Worm (Caenorhabditis elegans) whole organism, young adult: Measurements from ENCODE around the gene C04C11.25.

Experiments used
- B0019.2 ChIP-seq: fragments of 200-800 bp; sonication (Bioruptor generic); conservative IDR thresholded peaks from 2 replicates; pipeline ENCODE4 v1.3.6; 2022; ENCODE audit warnings: missing genetic modification reagents, missing genetic modification characterization, missing compliant biosample characterization
- B0035.1 ChIP-seq: sonication (generic microtip); optimal IDR thresholded peaks from 2 replicates; lab custom pipeline; 2016; ENCODE audit warnings: missing genetic modification characterization, mild to moderate bottlenecking, missing compliant biosample characterization, missing genotype, missing genetic modification reagents
- C17E4.6 ChIP-seq: fragments of 200-800 bp; sonication (Bioruptor generic); IDR thresholded peaks from 2 replicates; pipeline ENCODE4 v1.3.6; 2022; ENCODE audit warnings: missing genetic modification reagents, missing genetic modification characterization, missing compliant biosample characterization
- D2030.7 ChIP-seq: fragments of 200-800 bp; sonication (Bioruptor generic); IDR thresholded peaks from 2 replicates; pipeline ENCODE4 v1.3.6; 2022; ENCODE audit warnings: missing genetic modification reagents, missing genetic modification characterization, missing compliant biosample characterization
- F10E7.11 ChIP-seq: sonication (generic microtip); optimal IDR thresholded peaks from 2 replicates; lab custom pipeline; 2017; ENCODE audit warnings: mild to moderate bottlenecking, missing genetic modification characterization, moderate library complexity, missing compliant biosample characterization
- F22D6.2 ChIP-seq: sonication (generic microtip); optimal IDR thresholded peaks from 2 replicates; lab custom pipeline; 2016; ENCODE audit warnings: mild to moderate bottlenecking, missing genetic modification characterization, missing compliant biosample characterization
- F37B4.10 ChIP-seq: fragments of 200-800 bp; sonication (Bioruptor generic); IDR thresholded peaks from 2 replicates; pipeline ENCODE4 v1.3.6; 2022; ENCODE audit warnings: missing genetic modification characterization, missing compliant biosample characterization
- F52B5.7 ChIP-seq: sonication (generic microtip); optimal IDR thresholded peaks from 2 replicates; lab custom pipeline; 2016; ENCODE audit warnings: mild to moderate bottlenecking, missing genetic modification characterization, missing compliant biosample characterization
- F57A8.1 ChIP-seq: fragments of 200-800 bp; sonication (Bioruptor generic); optimal IDR thresholded peaks from 2 replicates; lab custom pipeline; 2018; ENCODE audit warnings: mild to moderate bottlenecking, missing genetic modification characterization, moderate library complexity, missing compliant biosample characterization
- K12H6.12 ChIP-seq: fragments of 200-800 bp; sonication (Bioruptor generic); optimal IDR thresholded peaks from 2 replicates; lab custom pipeline; 2018; ENCODE audit warnings: mild to moderate bottlenecking, missing genetic modification characterization, missing compliant biosample characterization
- T07F8.4 ChIP-seq: sonication (generic microtip); optimal IDR thresholded peaks from 2 replicates; lab custom pipeline; 2016; ENCODE audit warnings: mild to moderate bottlenecking, missing genetic modification characterization, moderate library complexity, missing compliant biosample characterization
- Y56A3A.18 ChIP-seq: fragments of 200-800 bp; sonication (Bioruptor generic); IDR thresholded peaks from 2 replicates; pipeline ENCODE4 v1.3.6; 2022; ENCODE audit warnings: missing genetic modification reagents, missing genetic modification characterization, missing compliant biosample characterization
- Y67H2A.10 ChIP-seq: fragments of 200-800 bp; sonication (Bioruptor generic); conservative IDR thresholded peaks from 2 replicates; pipeline ENCODE4 v1.3.6; 2022; ENCODE audit warnings: missing genetic modification reagents, missing genetic modification characterization, missing compliant biosample characterization
- ama-1 ChIP-seq, 3 experiments: fragments of 150-350 bp in 1 of 3; sonication (generic microtip) in 2 of 3; optimal IDR thresholded peaks; 2 replicates each; lab custom pipeline; 2014 to 2018; ENCODE audit warnings: missing biosample characterization in 2 of 3, missing genetic modification characterization in 2 of 3, missing genetic modification reagents in 2 of 3
- aptf-2 ChIP-seq: fragments of 200-800 bp; sonication (Bioruptor generic); conservative IDR thresholded peaks from 2 replicates; pipeline ENCODE4 v1.3.6; 2022; ENCODE audit warnings: missing genetic modification reagents, missing genetic modification characterization, missing compliant biosample characterization
- aptf-3 ChIP-seq: fragments of 200-800 bp; sonication (Bioruptor generic); IDR thresholded peaks from 2 replicates; pipeline ENCODE4 v1.3.6; 2022; ENCODE audit warnings: missing genetic modification characterization, missing compliant biosample characterization
- athp-1 ChIP-seq: sonication (generic microtip); optimal IDR thresholded peaks from 2 replicates; lab custom pipeline; 2017; ENCODE audit warnings: mild to moderate bottlenecking, missing genetic modification characterization, missing compliant biosample characterization
- attf-5 ChIP-seq: fragments of 200-800 bp; sonication (Bioruptor generic); optimal IDR thresholded peaks from 2 replicates; lab custom pipeline; 2018; ENCODE audit warnings: mild to moderate bottlenecking, missing genetic modification characterization, missing compliant biosample characterization
- attf-6 ChIP-seq: fragments of 200-800 bp; sonication (Bioruptor generic); IDR thresholded peaks from 2 replicates; pipeline ENCODE4 v1.3.6; 2022; ENCODE audit warnings: missing genetic modification reagents, missing genetic modification characterization, missing compliant biosample characterization
- bed-1 ChIP-seq: fragments of 200-800 bp; sonication (Bioruptor generic); IDR thresholded peaks from 2 replicates; pipeline ENCODE4 v1.3.6; 2022; ENCODE audit warnings: missing genetic modification reagents, missing genetic modification characterization, missing compliant biosample characterization
- bed-2 ChIP-seq: fragments of 200-800 bp; sonication (Bioruptor generic); IDR thresholded peaks from 2 replicates; pipeline ENCODE4 v1.3.6; 2022; ENCODE audit warnings: missing genetic modification reagents, missing genetic modification characterization, missing compliant biosample characterization
- ccch-3 ChIP-seq: fragments of 200-800 bp; sonication (Bioruptor generic); optimal IDR thresholded peaks from 2 replicates; lab custom pipeline; 2018; ENCODE audit warnings: mild to moderate bottlenecking, missing genetic modification characterization, missing compliant biosample characterization
- ceh-40 ChIP-seq: fragments of 200-800 bp; sonication (Bioruptor generic); IDR thresholded peaks from 2 replicates; pipeline ENCODE4 v1.3.6; 2022; ENCODE audit warnings: missing genetic modification characterization, missing compliant biosample characterization
- ceh-79 ChIP-seq: sonication (generic microtip); optimal IDR thresholded peaks from 2 replicates; lab custom pipeline; 2017; ENCODE audit warnings: mild to moderate bottlenecking, missing genetic modification characterization, missing compliant biosample characterization
- ceh-91 ChIP-seq: fragments of 200-800 bp; sonication (Bioruptor generic); IDR thresholded peaks from 2 replicates; pipeline ENCODE4 v1.3.6; 2022; ENCODE audit warnings: missing genetic modification reagents, missing genetic modification characterization, missing compliant biosample characterization
- dpl-1 ChIP-seq: fragments of 150-350 bp; optimal IDR thresholded peaks from 2 replicates; lab custom pipeline; 2014; ENCODE audit warnings: missing biosample characterization, missing genetic modification reagents, missing genetic modification characterization
- ekl-4 ChIP-seq: fragments of 200-800 bp; sonication (Bioruptor generic); IDR thresholded peaks from 2 replicates; pipeline ENCODE4 v1.3.6; 2022; ENCODE audit warnings: missing genetic modification reagents, missing genetic modification characterization, missing compliant biosample characterization
- gei-17 ChIP-seq: fragments of 200-800 bp; sonication (Bioruptor generic); optimal IDR thresholded peaks from 2 replicates; lab custom pipeline; 2018; ENCODE audit warnings: mild to moderate bottlenecking, missing genetic modification characterization, missing compliant biosample characterization
- hmg-1.2 ChIP-seq: fragments of 200-800 bp; sonication (Bioruptor generic); IDR thresholded peaks from 2 replicates; pipeline ENCODE4 v1.3.6; 2022; ENCODE audit warnings: missing genetic modification reagents, missing genetic modification characterization, missing compliant biosample characterization
- let-526 ChIP-seq: fragments of 200-800 bp; sonication (Bioruptor generic); IDR thresholded peaks from 2 replicates; pipeline ENCODE4 v1.3.6; 2022; ENCODE audit warnings: missing genetic modification reagents, missing genetic modification characterization, missing compliant biosample characterization
- let-607 ChIP-seq, 2 experiments: fragments of 200-800 bp in 1 of 2; sonication (Bioruptor generic) in 1 of 2; sonication (generic microtip) in 1 of 2; optimal IDR thresholded peaks; 2 replicates each; lab custom pipeline; 2016 to 2018; ENCODE audit warnings: mild to moderate bottlenecking in 2 of 2, missing compliant biosample characterization in 2 of 2, missing genetic modification characterization in 2 of 2, moderate library complexity in 2 of 2, missing genotype in 1 of 2
- lin-35 ChIP-seq, 3 experiments: fragments of 150-350 bp in 2 of 3; sonication (generic microtip) in 1 of 3; optimal IDR thresholded peaks; 2 replicates each; lab custom pipeline; 2014 to 2018; ENCODE audit warnings: missing biosample characterization in 3 of 3, missing genetic modification characterization in 3 of 3, missing genetic modification reagents in 3 of 3
- lir-1 ChIP-seq: fragments of 200-800 bp; sonication (Bioruptor generic); conservative IDR thresholded peaks from 2 replicates; pipeline ENCODE4 v1.3.6; 2022; ENCODE audit warnings: missing genetic modification reagents, missing genetic modification characterization, missing compliant biosample characterization
- lsy-27 ChIP-seq: sonication (generic microtip); optimal IDR thresholded peaks from 2 replicates; lab custom pipeline; 2017; ENCODE audit warnings: missing genetic modification characterization, mild to moderate bottlenecking, missing compliant biosample characterization, antibody characterized with exemption, missing genotype, borderline replicate concordance; ENCODE audit not compliant: insufficient read depth
- madf-3 ChIP-seq: fragments of 200-800 bp; sonication (Bioruptor generic); IDR thresholded peaks from 2 replicates; pipeline ENCODE4 v1.3.6; 2022; ENCODE audit warnings: missing genetic modification reagents, missing genetic modification characterization, missing compliant biosample characterization
- mcd-1 ChIP-seq: fragments of 200-800 bp; sonication (Bioruptor generic); IDR thresholded peaks from 2 replicates; pipeline ENCODE4 v1.3.6; 2022; ENCODE audit warnings: missing genetic modification reagents, missing genetic modification characterization, missing compliant biosample characterization
- mxl-1 ChIP-seq: sonication (generic microtip); optimal IDR thresholded peaks from 2 replicates; lab custom pipeline; 2016; ENCODE audit warnings: missing genetic modification characterization, missing compliant biosample characterization
- nfya-1 ChIP-seq: sonication (generic microtip); optimal IDR thresholded peaks from 2 replicates; lab custom pipeline; 2017; ENCODE audit warnings: antibody characterized with exemption, missing compliant biosample characterization, missing genetic modification characterization, borderline replicate concordance; ENCODE audit not compliant: insufficient read depth
- nhr-179 ChIP-seq: sonication (generic microtip); optimal IDR thresholded peaks from 2 replicates; lab custom pipeline; 2016; ENCODE audit warnings: mild to moderate bottlenecking, missing genetic modification characterization, missing compliant biosample characterization
- nhr-80 ChIP-seq: sonication (generic microtip); optimal IDR thresholded peaks from 2 replicates; lab custom pipeline; 2016; ENCODE audit warnings: missing genetic modification characterization, missing compliant biosample characterization
- pbrm-1 ChIP-seq: fragments of 200-800 bp; sonication (Bioruptor generic); IDR thresholded peaks from 2 replicates; pipeline ENCODE4 v1.3.6; 2022; ENCODE audit warnings: missing genetic modification reagents, missing genetic modification characterization, missing compliant biosample characterization
- pha-4 ChIP-seq: fragments of 150-350 bp; sonication (generic microtip); optimal IDR thresholded peaks from 2 replicates; lab custom pipeline; 2014; ENCODE audit warnings: missing biosample characterization, missing genetic modification reagents, missing genetic modification characterization
- rcor-1 ChIP-seq: fragments of 200-800 bp; sonication (Bioruptor generic); IDR thresholded peaks from 2 replicates; pipeline ENCODE4 v1.3.6; 2022; ENCODE audit warnings: missing genetic modification reagents, missing genetic modification characterization, missing compliant biosample characterization
- rpc-1 ChIP-seq, 2 experiments: fragments of 150-350 bp in 1 of 2; sonication (generic microtip) in 1 of 2; optimal IDR thresholded peaks; 2 replicates each; lab custom pipeline; 2014 to 2018; ENCODE audit warnings: missing biosample characterization in 1 of 2, missing genetic modification characterization in 1 of 2, missing genetic modification reagents in 1 of 2, missing genotype in 1 of 2
- snpc-1.1 ChIP-seq: sonication (generic microtip); optimal IDR thresholded peaks from 2 replicates; lab custom pipeline; 2017; ENCODE audit warnings: missing genetic modification characterization, mild to moderate bottlenecking, missing compliant biosample characterization, antibody characterized with exemption, moderate library complexity, missing genotype, missing genetic modification reagents; ENCODE audit not compliant: insufficient read depth
- tlf-1 ChIP-seq: fragments of 200-800 bp; sonication (Bioruptor generic); optimal IDR thresholded peaks from 2 replicates; lab custom pipeline; 2018; ENCODE audit warnings: mild to moderate bottlenecking, missing genetic modification characterization, missing compliant biosample characterization
- ztf-26 ChIP-seq: sonication (generic microtip); optimal IDR thresholded peaks from 2 replicates; lab custom pipeline; 2017; ENCODE audit warnings: missing genetic modification characterization, missing compliant biosample characterization

The C04C11.25 gene

DNA sequence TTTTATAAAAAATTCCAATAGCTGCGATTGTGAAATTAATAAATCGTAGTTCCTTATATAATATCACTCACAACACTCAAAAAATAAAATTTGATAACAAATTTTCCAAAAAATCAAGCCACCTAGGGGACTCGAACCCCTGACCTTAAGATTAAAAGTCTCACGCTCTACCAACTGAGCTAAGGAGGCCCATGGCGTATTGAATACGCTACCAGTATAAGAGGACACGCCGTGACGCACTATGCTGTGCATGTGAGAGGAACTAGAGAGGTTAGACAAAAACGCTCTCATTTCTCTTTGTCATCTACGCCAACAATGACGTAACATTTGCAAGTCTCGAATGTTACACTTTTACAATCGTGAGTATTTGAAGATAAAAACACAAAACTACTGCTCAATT lies 48.6 kb upstream of the C04C11.25 start (continued):
- TF ChIP-seq ceh-79 = peak; percentile 85
- TF ChIP-seq rpc-1 (optimal IDR thresholded peaks at IDR 0.05; lab: Kevin White, UChicago) = peak; percentile 97
- peak; percentile 99 for TF ChIP-seq rpc-1 (tag; optimal IDR thresholded peaks at IDR 0.05; lab: Kevin White, UChicago)
- TF ChIP-seq B0035.1 (tag; lab: Kevin White, UChicago) = peak; percentile 81
- peak; percentile 70 to 83 for TF ChIP-seq let-607 (tag; optimal IDR thresholded peaks at IDR 0.05; lab: Kevin White, UChicago)
- TF ChIP-seq lsy-27 (tag; lab: Kevin White, UChicago) = no peak
- no peak for TF ChIP-seq tlf-1
- peak; percentile 91 for TF ChIP-seq hmg-1.2
- TF ChIP-seq bed-2 (GFP tag; lab: Robert Waterston, UW) = peak; percentile 77
- peak; percentile 48 for TF ChIP-seq Y67H2A.10 (GFP tag; lab: Robert Waterston, UW)
- TF ChIP-seq dpl-1 = peak; percentile 39
- 0 out of 2 replicates have a peak, but pooled peaks have one; percentile 53 for TF ChIP-seq bed-1 (GFP tag; lab: Robert Waterston, UW)
- peak; percentile 83; the same call in 1 of the 2 replicates for TF ChIP-seq F37B4.10
- TF ChIP-seq F10E7.11 (tag; lab: Kevin White, UChicago) = peak; percentile 75
- TF ChIP-seq ccch-3 (GFP tag; lab: Kevin White, UChicago) = peak; percentile 65
- peak; percentile 78; the same call in 1 of the 2 replicates for TF ChIP-seq madf-3 (GFP tag; lab: Robert Waterston, UW)
- TF ChIP-seq snpc-1.1 (tag; lab: Kevin White, UChicago) = peak; percentile 65
- TF ChIP-seq ekl-4 (GFP tag; lab: Robert Waterston, UW) = peak; percentile 87
- TF ChIP-seq D2030.7 (GFP tag; lab: Robert Waterston, UW) = peak; percentile 83
- no peak; the same call in 1 of the 2 replicates for TF ChIP-seq C17E4.6 (GFP tag; lab: Robert Waterston, UW)
- TF ChIP-seq athp-1 (tag; lab: Kevin White, UChicago) = peak; percentile 92
- peak; percentile 95 for TF ChIP-seq F52B5.7
- peak; percentile 69; the same call in 1 of the 2 replicates for TF ChIP-seq attf-6 (GFP tag; lab: Robert Waterston, UW)
- TF ChIP-seq let-526 = peak; percentile 94
- peak; percentile 93 for TF ChIP-seq rcor-1 (GFP tag; lab: Robert Waterston, UW)
- TF ChIP-seq nhr-80 = peak; percentile 71
- TF ChIP-seq lir-1 (GFP tag; lab: Robert Waterston, UW) = peak; percentile 72
- peak; percentile 75 for TF ChIP-seq gei-17 (GFP tag; lab: Kevin White, UChicago)
- TF ChIP-seq ceh-91 (GFP tag; lab: Robert Waterston, UW) = no peak
- no peak; the same call in none of the 2 replicates for TF ChIP-seq mcd-1
- TF ChIP-seq aptf-2 = 0 out of 2 replicates have a peak, but pooled peaks have one; percentile 41
- TF ChIP-seq nfya-1 (tag; lab: Kevin White, UChicago) = no peak
- peak; percentile 90 for TF ChIP-seq T07F8.4 (tag; lab: Kevin White, UChicago)
- TF ChIP-seq mxl-1 (tag; lab: Kevin White, UChicago) = peak; percentile 96
- peak; percentile 81; the same call in 1 of the 2 replicates for TF ChIP-seq Y56A3A.18 (GFP tag; lab: Robert Waterston, UW)
- peak; percentile 90 for TF ChIP-seq K12H6.12 (tag; lab: Kevin White, UChicago)
- peak; percentile 94 for TF ChIP-seq pbrm-1 (GFP tag; lab: Robert Waterston, UW)
- peak; percentile 95 for TF ChIP-seq aptf-3 (GFP tag; lab: Robert Waterston, UW)
- peak; percentile 38 for TF ChIP-seq F57A8.1 (GFP tag; lab: Kevin White, UChicago)
- TF ChIP-seq pha-4 (tag; lab: Kevin White, UChicago) = no peak
- TF ChIP-seq attf-5 (GFP tag; lab: Kevin White, UChicago) = peak; percentile 84
- TF ChIP-seq ama-1 (optimal IDR thresholded peaks at IDR 0.05; lab: Kevin White, UChicago) = peak; percentile 15
- TF ChIP-seq ama-1 (GFP tag; optimal IDR thresholded peaks at IDR 0.05; lab: Kevin White, UChicago) = peak; percentile 70 to 95
- TF ChIP-seq nhr-179 (tag; lab: Kevin White, UChicago) = peak; percentile 41
- TF ChIP-seq B0019.2 (GFP tag; lab: Robert Waterston, UW) = peak; percentile 58; the same call in 1 of the 2 replicates
- peak in 1 of 3 experiments; percentile 90 for TF ChIP-seq lin-35 (GFP tag; optimal IDR thresholded peaks at IDR 0.05; lab: Kevin White, UChicago)
- peak; percentile 88 for TF ChIP-seq ceh-40 (GFP tag; lab: Robert Waterston, UW)
- peak; percentile 84 for TF ChIP-seq ztf-26 (tag; lab: Kevin White, UChicago)
- peak; percentile 61 for TF ChIP-seq F22D6.2 (tag; lab: Kevin White, UChicago)
